Fruit fly (Drosophila melanogaster): ENCODE measurements around the gene plh.
A peak's percentile ranks its signal among the peaks of the same experiment; 100 is the strongest.

The plh gene

DNA sequence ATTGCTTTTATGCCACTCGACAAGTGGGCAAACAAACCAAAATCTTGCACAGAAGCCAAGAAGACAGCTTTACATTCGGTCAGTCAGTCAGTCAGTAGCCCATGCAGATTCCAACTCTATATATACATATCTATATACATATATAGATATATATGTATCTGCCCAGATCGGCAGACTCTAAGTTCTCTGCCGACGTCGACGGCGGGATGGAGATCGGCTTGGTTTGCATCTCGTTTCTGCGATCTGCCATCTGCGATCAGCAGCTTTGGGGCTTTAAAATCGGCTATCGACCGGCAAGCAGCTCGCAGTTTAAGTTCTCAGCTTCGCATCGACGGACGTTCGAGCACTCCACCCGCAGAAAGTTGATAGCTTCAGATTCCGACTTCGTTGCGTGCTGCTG, 45.7 kb downstream of the plh start, which contains the start of gene Jhbp1:
Gene Jhbp1 (plus strand): TSS at position 301 of the 400 bp plus-strand sequence.
- TF ChIP-seq Snoo (tag; optimal IDR thresholded peaks at IDR 0.05): no peak
- TF ChIP-seq CG8159 (tag; optimal IDR thresholded peaks at IDR 0.05): no peak
- TF ChIP-seq CG15710 (tag; optimal IDR thresholded peaks at IDR 0.05): no peak
- TF ChIP-seq CG17806 (tag; optimal IDR thresholded peaks at IDR 0.05): no peak
- no peak for TF ChIP-seq EcR (GFP tag; optimal IDR thresholded peaks at IDR 0.05)
- TF ChIP-seq D1 (tag; optimal IDR thresholded peaks at IDR 0.05): no peak
- no peak for TF ChIP-seq CG8301 (tag; optimal IDR thresholded peaks at IDR 0.05)
- TF ChIP-seq rn (GFP tag; IDR thresholded peaks at IDR 0.05): no peak
- TF ChIP-seq CG12605 (GFP tag; IDR thresholded peaks at IDR 0.05): no peak

DNA sequence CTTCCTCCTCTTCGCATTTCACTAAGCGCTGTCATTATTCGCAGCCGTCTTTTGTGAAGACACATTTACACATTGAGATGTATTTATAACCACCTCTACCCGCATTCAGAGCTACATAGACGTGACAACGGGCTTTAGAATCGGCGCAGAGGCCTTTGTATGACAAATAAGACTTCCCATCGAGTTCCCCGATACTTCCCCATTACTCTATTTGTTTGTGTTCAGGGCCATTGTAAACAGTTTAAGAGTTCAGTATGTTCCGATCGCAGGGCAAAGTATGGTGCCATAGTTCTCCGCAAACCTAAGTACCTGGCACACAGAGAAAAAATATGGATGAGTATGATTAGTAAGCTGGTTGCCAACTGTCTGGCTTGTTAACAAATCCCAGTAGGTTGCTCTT, 46.9 kb downstream of the plh start:
- TF ChIP-seq CG12605 (GFP tag; IDR thresholded peaks at IDR 0.05) (no peak), gl (tag; optimal IDR thresholded peaks at IDR 0.05) (no peak), D1 (tag; optimal IDR thresholded peaks at IDR 0.05) (no peak), Pif1A (GFP tag; optimal IDR thresholded peaks at IDR 0.05) (no peak), rn (GFP tag; IDR thresholded peaks at IDR 0.05) (no peak), CG32121 (GFP tag; IDR thresholded peaks at IDR 0.05) (no peak), CG15710 (tag; optimal IDR thresholded peaks at IDR 0.05) (no peak), CG17806 (tag; optimal IDR thresholded peaks at IDR 0.05) (no peak), CG4496 (GFP tag; IDR thresholded peaks at IDR 0.05) (no peak), CG8301 (tag; optimal IDR thresholded peaks at IDR 0.05) (no peak)

DNA sequence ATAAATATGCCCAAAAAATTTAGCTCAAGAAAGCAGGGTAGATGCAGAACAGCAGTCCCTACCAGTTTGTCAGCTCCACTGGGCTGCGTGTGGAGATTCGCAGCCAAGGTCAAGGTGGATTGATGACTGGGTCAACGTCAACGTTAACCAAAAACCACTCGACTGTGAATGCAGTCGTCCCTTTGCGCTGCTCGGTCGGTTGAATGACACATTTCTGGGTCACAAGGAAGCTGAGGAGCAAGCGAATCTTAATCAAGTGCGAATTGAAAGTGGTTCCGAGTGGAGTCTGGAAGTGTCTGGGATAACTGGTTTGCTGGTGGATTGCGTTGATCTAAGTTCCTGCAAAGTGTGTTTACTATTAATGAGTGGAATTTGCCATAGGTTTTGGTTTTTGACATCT, 47.5 kb downstream of the plh start:
- no peak for TF ChIP-seq CG4496 (GFP tag; IDR thresholded peaks at IDR 0.05)
- peak; percentile 91 for TF ChIP-seq EcR (GFP tag; optimal IDR thresholded peaks at IDR 0.05)
- no peak for TF ChIP-seq Pif1B (GFP tag; optimal IDR thresholded peaks at IDR 0.05)
- no peak for TF ChIP-seq gl (tag; optimal IDR thresholded peaks at IDR 0.05)
- TF ChIP-seq D1 (tag; optimal IDR thresholded peaks at IDR 0.05): no peak
- no peak for TF ChIP-seq CG17806 (tag; optimal IDR thresholded peaks at IDR 0.05)
- peak; percentile 30 for TF ChIP-seq Snoo (tag; optimal IDR thresholded peaks at IDR 0.05)
- no peak for TF ChIP-seq fd96Ca (GFP tag; IDR thresholded peaks at IDR 0.05)
- no peak for TF ChIP-seq CG12605 (GFP tag; IDR thresholded peaks at IDR 0.05)

DNA sequence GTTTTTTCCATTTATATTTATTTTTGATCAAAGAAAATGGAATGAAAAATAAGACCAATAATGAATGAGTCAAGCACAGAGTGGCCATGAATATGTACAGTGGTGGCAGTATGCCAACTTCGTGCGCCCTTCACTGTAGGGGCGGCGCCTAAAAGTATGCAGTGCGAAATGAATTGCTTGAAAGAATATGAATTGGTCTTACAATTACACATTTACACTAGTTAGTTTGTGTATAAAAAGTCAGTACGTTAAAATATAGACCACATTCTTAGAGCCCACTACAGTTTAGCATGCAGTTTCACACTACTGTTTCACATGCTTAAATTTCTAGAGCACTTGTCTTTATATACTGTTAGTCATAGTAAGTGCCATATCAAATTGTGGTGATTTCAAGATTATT, 48.1 kb downstream of the plh start:
- TF ChIP-seq CG12605 (GFP tag; IDR thresholded peaks at IDR 0.05) (no peak), D1 (tag; optimal IDR thresholded peaks at IDR 0.05) (peak; percentile 56), CG8159 (tag; optimal IDR thresholded peaks at IDR 0.05) (no peak)

DNA sequence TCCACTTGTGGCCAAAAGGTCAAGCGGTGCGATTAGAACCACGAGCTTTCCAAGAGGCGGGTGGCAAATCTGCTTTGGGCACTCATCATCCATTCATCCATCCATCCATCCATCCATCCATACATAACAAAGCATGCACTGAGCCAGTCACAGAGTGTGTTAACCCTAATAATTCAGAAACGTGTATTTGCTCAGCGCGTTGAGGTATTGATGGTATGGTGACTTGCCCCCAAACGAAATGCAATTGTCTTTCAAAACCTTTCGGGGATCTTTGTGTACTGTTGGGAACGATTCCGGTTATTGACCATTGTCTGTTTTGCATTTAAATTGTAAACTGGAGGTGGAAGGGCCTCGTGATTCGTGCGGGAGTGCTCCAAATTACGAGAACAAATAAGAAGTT, 48.9 kb downstream of the plh start:
- TF ChIP-seq CG34367 (tag; optimal IDR thresholded peaks at IDR 0.05) (no peak), CG12605 (GFP tag; IDR thresholded peaks at IDR 0.05) (no peak), Ets98B (GFP tag; IDR thresholded peaks at IDR 0.05) (no peak), EcR (GFP tag; optimal IDR thresholded peaks at IDR 0.05) (no peak), CG8159 (tag; optimal IDR thresholded peaks at IDR 0.05) (no peak), Pif1B (GFP tag; optimal IDR thresholded peaks at IDR 0.05) (no peak), D1 (tag; optimal IDR thresholded peaks at IDR 0.05) (no peak), CG15710 (tag; optimal IDR thresholded peaks at IDR 0.05) (no peak), rn (GFP tag; IDR thresholded peaks at IDR 0.05) (no peak), CG13204 (GFP tag; optimal IDR thresholded peaks at IDR 0.05) (no peak), CG17806 (tag; optimal IDR thresholded peaks at IDR 0.05) (no peak), CG9948 (tag; optimal IDR thresholded peaks at IDR 0.05) (no peak), CG32121 (GFP tag; IDR thresholded peaks at IDR 0.05) (no peak), CG10348 (GFP tag; IDR thresholded peaks at IDR 0.05) (no peak), gl (tag; optimal IDR thresholded peaks at IDR 0.05) (no peak), fd96Ca (GFP tag; IDR thresholded peaks at IDR 0.05) (no peak), Snoo (tag; optimal IDR thresholded peaks at IDR 0.05) (no peak), CG4496 (GFP tag; IDR thresholded peaks at IDR 0.05) (no peak)

DNA sequence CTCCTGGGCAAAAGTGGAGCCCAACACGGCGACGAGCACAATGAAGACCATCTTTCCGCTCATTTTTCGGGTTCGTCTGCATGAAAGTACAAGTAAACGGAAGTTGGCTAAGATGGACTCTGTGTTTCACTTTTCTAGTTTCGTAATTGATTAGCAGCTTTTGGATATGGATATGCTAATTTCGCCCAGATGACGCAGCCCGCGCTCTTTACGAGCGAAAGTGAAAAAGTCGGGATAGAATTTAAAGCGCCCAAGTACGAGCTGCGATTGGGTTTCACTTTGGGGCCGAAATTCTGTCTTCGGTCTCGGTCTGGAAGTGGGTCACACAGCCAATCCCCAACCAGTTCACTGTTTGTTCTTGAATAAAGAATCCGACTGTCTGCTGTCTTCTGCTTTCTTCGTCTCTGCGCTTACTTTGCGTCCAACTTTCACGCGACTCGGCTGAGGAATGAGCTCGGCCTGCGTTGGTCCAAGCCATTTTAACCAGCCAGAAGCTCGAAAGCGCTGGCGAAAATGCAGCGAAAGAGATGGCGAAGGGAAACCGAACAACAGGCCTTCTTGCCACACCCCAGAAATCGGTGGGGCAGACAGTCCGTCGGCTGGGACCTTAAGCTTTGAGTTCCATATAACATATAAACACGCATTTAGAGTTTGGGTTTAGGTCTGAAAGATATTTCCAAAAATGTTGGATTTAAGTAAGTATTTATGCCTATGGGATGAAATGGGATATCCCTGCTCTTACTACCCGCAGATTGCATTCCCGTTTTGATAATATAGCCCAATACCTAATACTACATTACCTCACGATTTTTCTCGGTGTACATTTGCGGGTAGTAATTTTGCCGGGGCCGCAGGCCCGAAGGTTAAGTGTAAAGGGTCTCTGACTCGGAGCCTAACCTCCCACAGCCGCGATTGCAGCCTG, 49.7 kb downstream of the plh start, which contains the start of gene Jhbp2:
Gene Jhbp2 (minus strand): TSS at position 454 of the 922 bp plus-strand sequence.
- TF ChIP-seq CG4496 (GFP tag; IDR thresholded peaks at IDR 0.05): 0 out of 3 replicates have a peak, but pooled peaks have one; percentile 32
- peak; percentile 43 for TF ChIP-seq EcR (GFP tag; optimal IDR thresholded peaks at IDR 0.05)
- TF ChIP-seq CG14655 (GFP tag; optimal IDR thresholded peaks at IDR 0.05): peak; percentile 8
- TF ChIP-seq D1 (tag; optimal IDR thresholded peaks at IDR 0.05): no peak
- TF ChIP-seq CG10348 (GFP tag; IDR thresholded peaks at IDR 0.05): no peak
- TF ChIP-seq rn (GFP tag; IDR thresholded peaks at IDR 0.05): no peak
- peak; percentile 37 for TF ChIP-seq CG17806 (tag; optimal IDR thresholded peaks at IDR 0.05)
- TF ChIP-seq CG15710 (tag; optimal IDR thresholded peaks at IDR 0.05): peak; percentile 34
- TF ChIP-seq CG32121 (GFP tag; IDR thresholded peaks at IDR 0.05): no peak
- TF ChIP-seq CG9948 (tag; optimal IDR thresholded peaks at IDR 0.05): no peak
- TF ChIP-seq CG8159 (tag; optimal IDR thresholded peaks at IDR 0.05): peak; percentile 44
- peak; percentile 35 for TF ChIP-seq Pif1B (GFP tag; optimal IDR thresholded peaks at IDR 0.05)
- peak; percentile 20 for TF ChIP-seq CG34367 (tag; optimal IDR thresholded peaks at IDR 0.05)
- TF ChIP-seq fd96Ca (GFP tag; IDR thresholded peaks at IDR 0.05): no peak
- peak; percentile 28 for TF ChIP-seq CG8301 (tag; optimal IDR thresholded peaks at IDR 0.05)
- no peak for TF ChIP-seq Ets98B (GFP tag; IDR thresholded peaks at IDR 0.05)
- TF ChIP-seq Snoo (tag; optimal IDR thresholded peaks at IDR 0.05): peak; percentile 60
- TF ChIP-seq CG13204 (GFP tag; optimal IDR thresholded peaks at IDR 0.05): no peak
- peak; percentile 50 for TF ChIP-seq Pif1A (GFP tag; optimal IDR thresholded peaks at IDR 0.05)
- no peak for TF ChIP-seq CG12605 (GFP tag; IDR thresholded peaks at IDR 0.05)
- TF ChIP-seq gl (tag; optimal IDR thresholded peaks at IDR 0.05): no peak
